Worm (Caenorhabditis elegans) whole organism, early embryonic: ENCODE data around the gene ubl-1.
A peak's percentile ranks its signal among the peaks of the same experiment; 100 is the strongest.

Experiments
- B0310.2 ChIP-seq: sonication (generic microtip); optimal IDR thresholded peaks from 2 replicates; lab custom pipeline; 2016; ENCODE audit warnings: mild to moderate bottlenecking, missing genetic modification characterization, missing compliant biosample characterization
- F13C5.2 ChIP-seq: sonication (generic microtip); optimal IDR thresholded peaks from 2 replicates; lab custom pipeline; 2017; ENCODE audit warnings: mild to moderate bottlenecking, missing genetic modification characterization, inconsistent platforms, missing compliant biosample characterization
- aly-1 ChIP-seq: sonication (generic microtip); optimal IDR thresholded peaks from 2 replicates; lab custom pipeline; 2016; ENCODE audit warnings: missing genetic modification characterization, missing compliant biosample characterization
- ama-1 ChIP-seq: fragments of 150-350 bp; optimal IDR thresholded peaks from 2 replicates; lab custom pipeline; 2014
- ceh-13 ChIP-seq: fragments of 200-800 bp; sonication (Bioruptor generic); optimal IDR thresholded peaks from 2 replicates; lab custom pipeline; 2018; ENCODE audit warnings: mild to moderate bottlenecking, missing genetic modification characterization, missing compliant biosample characterization
- ceh-36 ChIP-seq: sonication (generic microtip); optimal IDR thresholded peaks from 2 replicates; lab custom pipeline; 2016; ENCODE audit warnings: missing genetic modification characterization, inconsistent platforms, missing compliant biosample characterization
- ets-7 ChIP-seq: sonication (generic microtip); optimal IDR thresholded peaks from 2 replicates; lab custom pipeline; 2016; ENCODE audit warnings: missing genotype, missing genetic modification characterization, missing compliant biosample characterization
- flt-1 ChIP-seq: fragments of 200-800 bp; sonication (Bioruptor generic); IDR thresholded peaks from 2 replicates; pipeline ENCODE4 v1.3.6; 2022; ENCODE audit warnings: missing genetic modification characterization, missing compliant biosample characterization
- hmbx-1 ChIP-seq: sonication (generic microtip); optimal IDR thresholded peaks from 2 replicates; lab custom pipeline; 2016; ENCODE audit warnings: mild to moderate bottlenecking, missing genetic modification characterization, missing compliant biosample characterization
- hmg-4 ChIP-seq: fragments of 200-800 bp; sonication (Bioruptor generic); optimal IDR thresholded peaks from 2 replicates; lab custom pipeline; 2018; ENCODE audit warnings: mild to moderate bottlenecking, missing genetic modification characterization, missing compliant biosample characterization
- hnd-1 ChIP-seq: sonication (generic microtip); optimal IDR thresholded peaks from 2 replicates; lab custom pipeline; 2016; ENCODE audit warnings: missing genetic modification characterization, missing compliant biosample characterization
- pes-1 ChIP-seq: fragments of 200-800 bp; sonication (Bioruptor generic); IDR thresholded peaks from 2 replicates; pipeline ENCODE4 v1.3.6; 2022; ENCODE audit warnings: missing genetic modification reagents, missing genetic modification characterization, missing compliant biosample characterization
- scrt-1 ChIP-seq: fragments of 200-800 bp; sonication (Bioruptor generic); IDR thresholded peaks from 2 replicates; pipeline ENCODE4 v1.3.6; 2022; ENCODE audit warnings: missing genetic modification characterization, missing compliant biosample characterization
- sea-1 ChIP-seq: fragments of 200-800 bp; sonication (Bioruptor generic); conservative IDR thresholded peaks from 2 replicates; pipeline ENCODE4 v1.3.6; 2022; ENCODE audit warnings: missing genetic modification characterization, missing compliant biosample characterization
- tbx-11 ChIP-seq: fragments of 200-800 bp; sonication (Bioruptor generic); IDR thresholded peaks from 2 replicates; pipeline ENCODE4 v1.3.6; 2022; ENCODE audit warnings: missing genetic modification characterization, missing compliant biosample characterization
- tbx-37 ChIP-seq: fragments of 200-800 bp; sonication (Bioruptor generic); conservative IDR thresholded peaks from 2 replicates; pipeline ENCODE4 v1.3.6; 2022; ENCODE audit warnings: missing genetic modification reagents, missing genetic modification characterization, missing compliant biosample characterization
- tra-4 ChIP-seq: sonication (generic microtip); optimal IDR thresholded peaks from 2 replicates; lab custom pipeline; 2017; ENCODE audit warnings: missing genetic modification characterization, missing compliant biosample characterization

Gene ubl-1

DNA sequence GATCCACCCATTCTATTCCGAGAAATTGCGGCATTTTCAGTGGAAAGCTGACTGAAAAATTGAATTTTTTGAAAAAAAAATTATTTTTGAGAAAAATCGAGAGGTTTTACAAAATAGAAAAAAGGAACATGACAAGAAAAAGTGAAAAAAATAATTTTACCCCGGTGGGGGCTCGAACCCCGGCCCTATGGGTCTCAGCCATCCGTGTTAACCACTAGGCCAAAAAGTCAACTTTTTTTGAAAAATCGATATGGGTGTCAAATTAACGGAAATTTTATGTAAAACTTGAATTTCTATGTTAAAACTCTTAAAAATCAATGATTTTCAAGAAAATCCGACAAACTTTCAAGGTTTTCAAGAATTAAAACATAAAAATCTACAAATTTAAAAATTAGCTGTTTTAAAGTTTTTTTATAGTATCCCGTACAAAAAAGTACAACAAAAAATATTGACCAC, 35.8 kb downstream of the ubl-1 start, which contains the start of gene Y53G8B.2:
Gene Y53G8B.2 (minus strand): TSS at position 51 of the 456 bp plus-strand sequence.
- TF ChIP-seq F13C5.2 (tag; lab: Kevin White, UChicago): no peak
- 0 out of 2 replicates have a peak, but pooled peaks have one; percentile 18 for TF ChIP-seq pes-1

DNA sequence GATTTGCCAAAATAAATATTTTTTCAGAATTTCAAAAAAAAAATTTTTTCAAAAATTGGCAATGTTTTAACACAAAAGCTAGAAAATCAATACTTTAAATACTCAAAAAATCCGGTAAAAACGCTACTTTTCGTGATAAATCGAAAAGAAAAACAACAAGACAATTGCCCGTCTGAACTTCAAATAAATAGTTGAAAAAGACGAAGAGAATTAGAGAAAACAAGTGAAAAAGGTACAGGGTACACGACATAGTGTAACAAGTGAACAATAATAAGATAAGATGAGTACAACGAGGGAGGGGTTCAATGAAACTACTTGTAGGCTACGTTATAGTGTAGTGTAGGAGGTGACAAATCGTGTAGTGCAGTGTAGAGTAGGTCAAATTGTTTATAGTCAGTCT, 36.4 kb downstream of the ubl-1 start:
- TF ChIP-seq flt-1: no peak
- no peak for TF ChIP-seq tra-4 (tag; lab: Kevin White, UChicago)
- TF ChIP-seq F13C5.2 (tag; lab: Kevin White, UChicago): no peak
- TF ChIP-seq tbx-37: no peak
- no peak for TF ChIP-seq aly-1 (tag; lab: Kevin White, UChicago)

DNA sequence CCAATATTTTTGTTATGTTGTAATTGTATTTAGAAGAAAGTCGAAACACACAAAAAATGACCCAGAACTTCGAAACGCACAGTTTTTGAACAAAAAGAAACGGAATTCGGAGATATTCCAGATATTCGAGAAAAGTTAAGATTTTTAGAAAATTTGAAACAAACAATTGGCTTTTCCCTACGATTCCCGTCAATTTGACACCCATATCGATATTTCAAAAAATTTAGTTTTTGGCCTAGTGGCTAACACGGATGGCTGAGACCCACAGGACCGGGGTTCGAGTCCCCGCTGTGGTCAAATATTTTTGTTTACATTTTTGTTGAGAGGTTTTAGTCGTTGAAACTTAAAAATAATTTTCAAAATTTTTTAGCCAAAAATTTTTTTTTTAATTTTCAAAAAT, 37.1 kb downstream of the ubl-1 start:
- TF ChIP-seq hnd-1 (tag; lab: Kevin White, UChicago) (no peak), flt-1 (no peak), aly-1 (tag; lab: Kevin White, UChicago) (no peak), sea-1 (GFP tag; lab: Robert Waterston, UW) (no peak), ceh-13 (GFP tag; lab: Kevin White, UChicago) (no peak), B0310.2 (tag; lab: Kevin White, UChicago) (no peak), pes-1 (no peak), ama-1 (lab: Kevin White, UChicago) (no peak), tbx-11 (GFP tag; lab: Robert Waterston, UW) (no peak)

DNA sequence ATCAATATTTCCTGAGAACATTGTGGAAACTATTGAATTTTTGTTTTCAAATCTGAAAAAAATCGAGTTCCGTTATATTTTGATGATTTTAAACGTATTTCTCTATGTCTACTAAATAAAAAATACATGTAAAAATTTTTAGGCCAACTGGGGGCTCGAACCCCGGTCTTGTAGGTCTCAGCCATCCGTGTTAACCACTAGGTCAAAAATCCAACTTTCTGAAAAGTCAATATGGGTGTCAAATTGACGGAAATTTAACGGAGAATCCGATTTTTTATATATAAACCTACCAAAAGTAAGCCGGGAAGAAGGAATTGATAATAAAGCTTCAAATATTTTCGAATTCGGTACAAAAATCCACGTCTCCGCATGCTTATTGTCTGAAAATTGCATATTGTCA, 38.2 kb downstream of the ubl-1 start:
- no peak for TF ChIP-seq hmbx-1 (tag; lab: Kevin White, UChicago)
- TF ChIP-seq hmg-4 (GFP tag; lab: Kevin White, UChicago): no peak
- no peak for TF ChIP-seq ets-7 (tag; lab: Kevin White, UChicago)
- no peak for TF ChIP-seq tra-4 (tag; lab: Kevin White, UChicago)

DNA sequence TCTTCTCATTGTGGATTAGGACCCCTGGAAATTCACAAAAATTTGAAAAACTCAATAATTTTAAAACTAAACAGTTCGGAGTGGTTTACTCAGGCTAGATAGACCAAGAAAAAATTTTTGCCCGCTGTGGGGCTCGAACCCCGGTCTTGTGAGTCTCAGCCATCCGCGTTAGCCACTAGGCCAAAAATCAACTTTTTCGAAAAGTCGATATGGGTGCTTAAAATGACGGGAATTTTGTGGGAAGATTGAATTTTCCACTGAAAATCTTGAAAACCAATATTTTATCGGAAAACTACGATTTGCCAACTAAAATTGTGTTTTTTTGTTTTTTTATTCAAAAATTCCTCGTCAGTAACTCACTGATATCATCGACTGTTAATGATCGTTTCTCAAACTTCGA, 39.4 kb downstream of the ubl-1 start:
- no peak for TF ChIP-seq hmbx-1 (tag; lab: Kevin White, UChicago)
- TF ChIP-seq ceh-36 (tag; lab: Kevin White, UChicago): no peak
- no peak for TF ChIP-seq tra-4 (tag; lab: Kevin White, UChicago)
- TF ChIP-seq scrt-1 (GFP tag; lab: Robert Waterston, UW): no peak
- TF ChIP-seq sea-1 (GFP tag; lab: Robert Waterston, UW): no peak

DNA sequence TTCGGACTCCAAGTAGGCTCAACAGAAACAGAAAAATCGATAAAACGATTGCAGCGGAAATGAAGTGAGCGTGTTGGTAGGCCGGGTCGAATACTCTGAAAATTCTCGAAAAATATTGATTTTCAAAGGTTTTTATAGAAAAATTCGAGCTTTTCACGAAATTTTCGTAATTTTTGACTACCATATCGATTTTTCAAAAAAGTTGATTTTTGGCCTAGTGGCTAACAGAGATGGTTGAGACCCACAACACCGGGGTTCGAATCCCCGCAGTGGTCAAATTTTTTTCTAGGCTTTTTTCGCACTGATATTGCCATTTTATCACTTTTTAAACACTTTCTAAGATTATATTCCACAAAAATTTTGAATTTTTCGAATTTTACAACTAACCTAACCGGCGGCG, 40.7 kb downstream of the ubl-1 start:
- TF ChIP-seq flt-1 (no peak), scrt-1 (GFP tag; lab: Robert Waterston, UW) (no peak), hmg-4 (GFP tag; lab: Kevin White, UChicago) (no peak), ceh-36 (tag; lab: Kevin White, UChicago) (no peak), pes-1 (no peak), tbx-11 (GFP tag; lab: Robert Waterston, UW) (no peak), tbx-37 (no peak), sea-1 (GFP tag; lab: Robert Waterston, UW) (no peak), ets-7 (tag; lab: Kevin White, UChicago) (no peak), ceh-13 (GFP tag; lab: Kevin White, UChicago) (no peak), tra-4 (tag; lab: Kevin White, UChicago) (no peak), hnd-1 (tag; lab: Kevin White, UChicago) (no peak), ama-1 (lab: Kevin White, UChicago) (no peak), hmbx-1 (tag; lab: Kevin White, UChicago) (no peak), aly-1 (tag; lab: Kevin White, UChicago) (no peak), B0310.2 (tag; lab: Kevin White, UChicago) (no peak), F13C5.2 (tag; lab: Kevin White, UChicago) (no peak)

DNA sequence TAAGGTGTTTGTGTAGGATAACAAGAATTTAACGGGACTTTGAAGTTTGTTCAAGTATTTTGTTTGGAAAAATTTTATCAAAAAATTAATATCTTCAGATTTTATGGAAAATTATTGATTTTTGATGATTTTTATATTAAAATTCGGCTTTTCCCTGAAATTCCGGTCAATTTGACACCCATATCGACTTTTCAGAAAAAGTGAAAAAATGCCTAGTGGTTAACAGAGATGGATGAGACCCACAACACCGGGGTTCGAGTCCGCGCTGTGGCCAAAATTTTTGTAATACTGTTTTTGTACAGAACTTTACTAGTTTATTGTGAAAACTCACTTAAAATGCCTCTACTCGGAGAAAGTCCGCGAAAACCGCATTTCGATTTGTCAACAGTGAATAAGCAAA, 41.5 kb downstream of the ubl-1 start:
- TF ChIP-seq ceh-13 (GFP tag; lab: Kevin White, UChicago) (no peak), tbx-37 (no peak), hmbx-1 (tag; lab: Kevin White, UChicago) (no peak), tbx-11 (GFP tag; lab: Robert Waterston, UW) (no peak), aly-1 (tag; lab: Kevin White, UChicago) (no peak), hmg-4 (GFP tag; lab: Kevin White, UChicago) (no peak)

DNA sequence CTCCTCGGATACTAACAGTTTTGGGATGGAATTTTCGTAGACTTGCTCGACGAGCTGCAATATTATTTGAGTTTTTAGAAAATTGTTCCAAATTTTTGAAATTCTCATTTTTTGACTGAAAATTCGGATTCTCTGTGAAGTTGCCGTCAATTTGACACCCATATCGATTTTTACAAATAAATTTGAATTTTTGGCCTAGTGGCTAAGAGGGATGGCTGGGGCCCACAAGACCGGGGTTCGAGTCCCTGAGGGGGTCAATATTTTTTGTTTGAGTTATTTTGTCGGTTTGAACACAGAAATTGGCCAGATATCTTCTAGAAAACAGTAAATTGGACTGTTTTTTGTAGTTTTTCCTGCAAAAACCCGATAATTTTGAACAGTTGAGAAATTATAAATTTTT, 42.5 kb downstream of the ubl-1 start:
- no peak for TF ChIP-seq hmg-4 (GFP tag; lab: Kevin White, UChicago)
- no peak for TF ChIP-seq ets-7 (tag; lab: Kevin White, UChicago)
- no peak for TF ChIP-seq hnd-1 (tag; lab: Kevin White, UChicago)
- no peak for TF ChIP-seq tbx-11 (GFP tag; lab: Robert Waterston, UW)
- TF ChIP-seq hmbx-1 (tag; lab: Kevin White, UChicago): no peak
- no peak for TF ChIP-seq pes-1
- TF ChIP-seq B0310.2 (tag; lab: Kevin White, UChicago): no peak
- TF ChIP-seq flt-1: no peak
- TF ChIP-seq sea-1 (GFP tag; lab: Robert Waterston, UW): no peak
- no peak for TF ChIP-seq ama-1 (lab: Kevin White, UChicago)
- TF ChIP-seq aly-1 (tag; lab: Kevin White, UChicago): no peak
- no peak for TF ChIP-seq ceh-13 (GFP tag; lab: Kevin White, UChicago)
- no peak for TF ChIP-seq tbx-37
- TF ChIP-seq scrt-1 (GFP tag; lab: Robert Waterston, UW): no peak
- no peak for TF ChIP-seq F13C5.2 (tag; lab: Kevin White, UChicago)
- TF ChIP-seq tra-4 (tag; lab: Kevin White, UChicago): no peak
- TF ChIP-seq ceh-36 (tag; lab: Kevin White, UChicago): no peak
